Fruit fly (Drosophila melanogaster) whole organism, embryonic: ENCODE measurements around the gene TBC1D16.

Experiments
- ATbp ChIP-seq: fragments of 200-800 bp; sonication (Bioruptor generic); optimal IDR thresholded peaks from 2 replicates; lab custom pipeline; 2017; ENCODE audit warnings: missing biosample characterization, mild to moderate bottlenecking, missing genetic modification characterization, missing genetic modification reagents
- CG10147 ChIP-seq: fragments of 200-800 bp; sonication (Bioruptor generic); optimal IDR thresholded peaks from 2 replicates; lab custom pipeline; 2019; ENCODE audit warnings: missing biosample characterization, mild to moderate bottlenecking, missing genetic modification characterization, moderate library complexity
- CG10366 ChIP-seq: fragments of 200-800 bp; sonication (Bioruptor generic); IDR thresholded peaks from 2 replicates; pipeline ENCODE4 v1.3.6; 2022; ENCODE audit warnings: missing biosample characterization, missing genetic modification characterization
- CG10959 ChIP-seq: fragments of 200-800 bp; sonication (Bioruptor generic); IDR thresholded peaks from 2 replicates; pipeline ENCODE4 v1.3.6; 2022; ENCODE audit warnings: missing biosample characterization, missing genetic modification characterization
- CG11247 ChIP-seq: fragments of 200-800 bp; sonication (Bioruptor generic); IDR thresholded peaks from 2 replicates; pipeline ENCODE4 v1.3.6; 2022; ENCODE audit warnings: missing biosample characterization, missing genetic modification characterization
- CG11504 ChIP-seq: fragments of 200-800 bp; sonication (Bioruptor generic); optimal IDR thresholded peaks from 3 replicates; lab custom pipeline; 2019; ENCODE audit warnings: missing biosample characterization, mild to moderate bottlenecking, missing genetic modification characterization, moderate library complexity
- CG12071 ChIP-seq: fragments of 200-800 bp; sonication (Bioruptor generic); optimal IDR thresholded peaks from 3 replicates; lab custom pipeline; 2018; ENCODE audit warnings: missing biosample characterization, mild to moderate bottlenecking, missing genetic modification characterization
- CG12299 ChIP-seq: fragments of 200-800 bp; sonication (Bioruptor generic); optimal IDR thresholded peaks from 2 replicates; lab custom pipeline; 2018; ENCODE audit warnings: missing biosample characterization, mild to moderate bottlenecking, missing genetic modification characterization
- CG12659 ChIP-seq: fragments of 200-800 bp; sonication (Bioruptor generic); optimal IDR thresholded peaks from 3 replicates; lab custom pipeline; 2017; ENCODE audit warnings: mild to moderate bottlenecking, missing biosample characterization, missing genetic modification reagents, missing genetic modification characterization
- CG13123 ChIP-seq: fragments of 200-800 bp; sonication (Bioruptor generic); optimal IDR thresholded peaks from 2 replicates; lab custom pipeline; 2016; ENCODE audit warnings: missing biosample characterization, missing genetic modification characterization
- CG15696 ChIP-seq: fragments of 200-800 bp; sonication (Bioruptor generic); optimal IDR thresholded peaks from 2 replicates; lab custom pipeline; 2019; ENCODE audit warnings: missing biosample characterization, mild to moderate bottlenecking, missing genetic modification characterization, moderate library complexity
- CG1602 ChIP-seq: fragments of 200-800 bp; sonication (Bioruptor generic); optimal IDR thresholded peaks from 3 replicates; lab custom pipeline; 2016; ENCODE audit warnings: missing biosample characterization, missing genetic modification characterization
- CG1647 ChIP-seq: fragments of 200-800 bp; sonication (Bioruptor generic); optimal IDR thresholded peaks from 3 replicates; lab custom pipeline; 2016; ENCODE audit warnings: missing biosample characterization, missing genetic modification characterization
- CG18599 ChIP-seq: fragments of 200-800 bp; sonication (Bioruptor generic); optimal IDR thresholded peaks from 3 replicates; lab custom pipeline; 2017; ENCODE audit warnings: missing biosample characterization, missing genetic modification characterization, mild to moderate bottlenecking, moderate library complexity, missing genetic modification reagents
- CG2120 ChIP-seq: fragments of 200-800 bp; sonication (Bioruptor generic); optimal IDR thresholded peaks from 3 replicates; lab custom pipeline; 2016; ENCODE audit warnings: missing biosample characterization, missing genetic modification characterization
- CG3407 ChIP-seq: fragments of 200-800 bp; sonication (Bioruptor generic); optimal IDR thresholded peaks from 2 replicates; lab custom pipeline; 2018; ENCODE audit warnings: missing biosample characterization, mild to moderate bottlenecking, missing genetic modification characterization
- CG34224 ChIP-seq: fragments of 200-800 bp; sonication (Bioruptor generic); IDR thresholded peaks from 3 replicates; pipeline ENCODE4 v1.3.6; 2022; ENCODE audit warnings: missing biosample characterization, missing genetic modification characterization; ENCODE audit not compliant: partially characterized antibody
- CG5180 ChIP-seq: fragments of 200-800 bp; sonication (Bioruptor generic); optimal IDR thresholded peaks from 3 replicates; lab custom pipeline; 2017; ENCODE audit warnings: missing biosample characterization, missing genetic modification characterization, mild to moderate bottlenecking, moderate library complexity, missing genetic modification reagents
- CG5953 ChIP-seq: fragments of 200-800 bp; sonication (Bioruptor generic); IDR thresholded peaks from 2 replicates; pipeline ENCODE4 v1.3.6; 2022; ENCODE audit warnings: missing biosample characterization, missing genetic modification characterization
- CG6175 ChIP-seq: fragments of 200-800 bp; sonication (Bioruptor generic); IDR thresholded peaks from 3 replicates; pipeline ENCODE4 v1.3.6; 2022; ENCODE audit warnings: missing biosample characterization, missing genetic modification characterization
- CG7556 ChIP-seq: fragments of 200-800 bp; sonication (Bioruptor generic); optimal IDR thresholded peaks from 2 replicates; lab custom pipeline; 2017; ENCODE audit warnings: missing biosample characterization, mild to moderate bottlenecking, missing genetic modification characterization
- CG8359 ChIP-seq: fragments of 200-800 bp; sonication (Bioruptor generic); optimal IDR thresholded peaks from 2 replicates; lab custom pipeline; 2017; ENCODE audit warnings: missing biosample characterization, mild to moderate bottlenecking, missing genetic modification characterization, borderline replicate concordance
- CG8478 ChIP-seq: fragments of >200 bp; optimal IDR thresholded peaks from 2 replicates; lab custom pipeline; 2018
- CG8924 ChIP-seq: fragments of 200-800 bp; optimal IDR thresholded peaks from 3 replicates; lab custom pipeline; 2019; ENCODE audit warnings: missing biosample characterization, mild to moderate bottlenecking, missing genetic modification characterization, moderate library complexity
- Camta ChIP-seq: fragments of 200-800 bp; sonication (Bioruptor generic); optimal IDR thresholded peaks from 2 replicates; lab custom pipeline; 2016; ENCODE audit warnings: missing biosample characterization, missing genetic modification characterization
- D19B ChIP-seq: fragments of 200-800 bp; sonication (Bioruptor generic); optimal IDR thresholded peaks from 2 replicates; lab custom pipeline; 2017; ENCODE audit warnings: missing biosample characterization, mild to moderate bottlenecking, missing genetic modification characterization
- Ets65A ChIP-seq: fragments of 200-800 bp; sonication (Bioruptor generic); peaks from one replicate; lab custom pipeline; 2016; ENCODE audit warnings: missing biosample characterization, missing genetic modification characterization
- Fer1 ChIP-seq: fragments of 200-800 bp; sonication (Bioruptor generic); optimal IDR thresholded peaks from 2 replicates; lab custom pipeline; 2017; ENCODE audit warnings: missing biosample characterization, mild to moderate bottlenecking, missing genetic modification characterization
- Gsc ChIP-seq: fragments of 200-800 bp; sonication (Bioruptor generic); IDR thresholded peaks from 2 replicates; pipeline ENCODE4 v1.3.6; 2022; ENCODE audit warnings: missing biosample characterization, missing genetic modification characterization
- HLH3B ChIP-seq: fragments of 200-800 bp; sonication (Bioruptor generic); IDR thresholded peaks from 2 replicates; pipeline ENCODE4 v1.3.6; 2022; ENCODE audit warnings: missing biosample characterization, missing genetic modification characterization
- Mad ChIP-seq: fragments of 200-800 bp; sonication (Bioruptor generic); optimal IDR thresholded peaks from 2 replicates; lab custom pipeline; 2016; ENCODE audit warnings: missing biosample characterization, missing genetic modification characterization
- PHDP ChIP-seq: fragments of 200-800 bp; sonication (Bioruptor generic); optimal IDR thresholded peaks from 3 replicates; lab custom pipeline; 2018; ENCODE audit warnings: missing biosample characterization, mild to moderate bottlenecking, missing genetic modification characterization, moderate library complexity
- Xbp1 ChIP-seq: fragments of 200-800 bp; sonication (Bioruptor generic); optimal IDR thresholded peaks from 3 replicates; lab custom pipeline; 2016; ENCODE audit warnings: missing biosample characterization, mild to moderate bottlenecking, missing genetic modification characterization
- bbx ChIP-seq: fragments of 200-800 bp; sonication (Bioruptor generic); IDR thresholded peaks from 2 replicates; pipeline ENCODE4 v1.3.6; 2022; ENCODE audit warnings: missing biosample characterization, missing genetic modification characterization; ENCODE audit not compliant: partially characterized antibody
- chinmo ChIP-seq: fragments of 200-800 bp; sonication (Bioruptor generic); IDR thresholded peaks from 4 replicates; pipeline ENCODE4 v1.3.6; 2022; ENCODE audit warnings: missing biosample characterization, missing genetic modification characterization; ENCODE audit not compliant: partially characterized antibody
- cwo ChIP-seq: fragments of 200-800 bp; sonication (Bioruptor generic); optimal IDR thresholded peaks from 3 replicates; lab custom pipeline; 2017; ENCODE audit warnings: missing biosample characterization, missing genetic modification characterization, mild to moderate bottlenecking, moderate library complexity, missing genetic modification reagents
- eve ChIP-seq, 2 experiments: fragments of >200 bp; optimal IDR thresholded peaks; 2 replicates each; lab custom pipeline; 2017; ENCODE audit warnings: missing biosample characterization in 2 of 2, missing genetic modification characterization in 2 of 2
- fd96Cb ChIP-seq: fragments of 200-800 bp; sonication (Bioruptor generic); optimal IDR thresholded peaks from 2 replicates; lab custom pipeline; 2018; ENCODE audit warnings: missing biosample characterization, mild to moderate bottlenecking, missing genetic modification characterization, moderate library complexity
- gce ChIP-seq: fragments of 200-800 bp; sonication (Bioruptor generic); IDR thresholded peaks from 3 replicates; pipeline ENCODE4 v1.3.6; 2022; ENCODE audit warnings: missing biosample characterization, missing genetic modification characterization
- ind ChIP-seq: fragments of 200-800 bp; sonication (Bioruptor generic); optimal IDR thresholded peaks from 3 replicates; lab custom pipeline; 2016; ENCODE audit warnings: missing biosample characterization, missing genetic modification characterization
- lilli ChIP-seq: fragments of 200-800 bp; sonication (Bioruptor generic); optimal IDR thresholded peaks from 3 replicates; lab custom pipeline; 2016; ENCODE audit warnings: missing biosample characterization, missing genetic modification characterization
- peb ChIP-seq: fragments of 200-800 bp; sonication (Bioruptor generic); IDR thresholded peaks from 2 replicates; pipeline ENCODE4 v1.3.6; 2022; ENCODE audit warnings: missing biosample characterization, missing genetic modification characterization
- sc ChIP-seq, 3 experiments: fragments of >200 bp in 2 of 3; fragments of 200-800 bp in 1 of 3; sonication (Bioruptor generic) in 1 of 3; optimal IDR thresholded peaks; 2 replicates in 2 of 3; 3 replicates in 1 of 3; lab custom pipeline; 2017; ENCODE audit warnings: mild to moderate bottlenecking in 1 of 3, missing biosample characterization in 1 of 3, missing genetic modification characterization in 1 of 3, missing genetic modification reagents in 1 of 3
- sd ChIP-seq: fragments of 200-800 bp; sonication (Bioruptor generic); optimal IDR thresholded peaks from 3 replicates; lab custom pipeline; 2018; ENCODE audit warnings: missing biosample characterization, mild to moderate bottlenecking, missing genetic modification characterization, moderate library complexity
- trh ChIP-seq: fragments of 200-800 bp; sonication (Bioruptor generic); optimal IDR thresholded peaks from 2 replicates; lab custom pipeline; 2016; ENCODE audit warnings: missing biosample characterization, missing genetic modification characterization
- ttk ChIP-seq: fragments of 200-800 bp; sonication (Bioruptor generic); IDR thresholded peaks from 2 replicates; pipeline ENCODE4 v2.1.2; 2022; ENCODE audit warnings: missing biosample characterization, missing genetic modification characterization
- zf30C ChIP-seq: fragments of 200-800 bp; sonication (Bioruptor generic); optimal IDR thresholded peaks from 3 replicates; lab custom pipeline; 2018; ENCODE audit warnings: missing biosample characterization, mild to moderate bottlenecking, missing genetic modification characterization
- zfh2 ChIP-seq: fragments of 200-800 bp; sonication (Bioruptor generic); optimal IDR thresholded peaks from 2 replicates; lab custom pipeline; 2016; ENCODE audit warnings: missing biosample characterization, missing genetic modification characterization

The TBC1D16 gene

dm6 chr2L:10442048-10442790 is 6.8 kb upstream of the TBC1D16 start, which contains the start of gene loh (continued):
- TF ChIP-seq CG7556 (GFP tag; lab: Kevin White, UChicago): peak; percentile 84
- no peak for TF ChIP-seq CG11247 (GFP tag; lab: Robert Waterston, UW)
- no peak for TF ChIP-seq zfh2 (GFP tag; lab: Kevin White, UChicago)
- no peak for TF ChIP-seq cwo
- no peak for TF ChIP-seq CG1647 (GFP tag; lab: Kevin White, UChicago)
- TF ChIP-seq ATbp (GFP tag; lab: Kevin White, UChicago): peak; percentile 42
- TF ChIP-seq Gsc: no peak
- 0 out of 2 replicates have a peak, but pooled peaks have one; percentile 23 for TF ChIP-seq peb (GFP tag; lab: Robert Waterston, UW)
- TF ChIP-seq Mad (GFP tag; lab: Kevin White, UChicago): no peak
- no peak for TF ChIP-seq sd (tag; lab: Kevin White, UChicago)
- TF ChIP-seq CG13123 (GFP tag; lab: Kevin White, UChicago): no peak
- TF ChIP-seq HLH3B (GFP tag; lab: Robert Waterston, UW): 0 out of 2 replicates have a peak, but pooled peaks have one; percentile 45
- peak; percentile 10 for TF ChIP-seq CG15696 (tag; lab: Kevin White, UChicago)
- peak; percentile 49 for TF ChIP-seq CG8359 (GFP tag; lab: Kevin White, UChicago)
- TF ChIP-seq PHDP: peak; percentile 51
- TF ChIP-seq fd96Cb: peak; percentile 71
- peak; percentile 51 for TF ChIP-seq Fer1
- no peak for TF ChIP-seq bbx (GFP tag; lab: Robert Waterston, UW)
- peak; percentile 51 for TF ChIP-seq ind
- TF ChIP-seq D19B (GFP tag; lab: Kevin White, UChicago): peak; percentile 36
- TF ChIP-seq CG10147 (GFP tag; lab: Kevin White, UChicago): peak; percentile 47
- TF ChIP-seq CG18599: no peak
- TF ChIP-seq CG1602: peak; percentile 61
- TF ChIP-seq gce (GFP tag; lab: Robert Waterston, UW): no peak
- TF ChIP-seq Camta (GFP tag; lab: Kevin White, UChicago): no peak
- TF ChIP-seq zf30C (GFP tag; lab: Kevin White, UChicago): no peak
- TF ChIP-seq CG12299 (tag; lab: Kevin White, UChicago): peak; percentile 42
- TF ChIP-seq CG12659 (GFP tag; lab: Kevin White, UChicago): peak; percentile 63
- TF ChIP-seq CG10959 (GFP tag; lab: Robert Waterston, UW): no peak
- TF ChIP-seq CG3407: peak; percentile 40
- TF ChIP-seq CG8924: peak; percentile 77
- TF ChIP-seq Xbp1: peak; percentile 46
- no peak for TF ChIP-seq CG34224 (GFP tag; lab: Robert Waterston, UW)
- TF ChIP-seq eve (GFP tag; optimal IDR thresholded peaks at IDR 0.05; lab: Kevin White, UChicago): peak in 1 of 2 experiments; percentile 84
- no peak for TF ChIP-seq CG11504 (tag; lab: Kevin White, UChicago)
- 0 out of 2 replicates have a peak, but pooled peaks have one; percentile 8 for TF ChIP-seq CG10366
- peak; percentile 22 for TF ChIP-seq lilli (GFP tag; lab: Kevin White, UChicago)
- no peak for TF ChIP-seq sc (optimal IDR thresholded peaks at IDR 0.05; lab: Kevin White, UChicago)
- TF ChIP-seq sc (GFP tag; optimal IDR thresholded peaks at IDR 0.05; lab: Kevin White, UChicago): peak; percentile 44
- peak; percentile 65 for TF ChIP-seq CG5180 (GFP tag; lab: Kevin White, UChicago)
- TF ChIP-seq ttk (GFP tag; lab: Robert Waterston, UW): 0 out of 2 replicates have a peak, but pooled peaks have one; percentile 38
- TF ChIP-seq CG6175 (GFP tag; lab: Robert Waterston, UW): no peak
- TF ChIP-seq CG12071 (GFP tag; lab: Kevin White, UChicago): no peak
- peak; percentile 0 for TF ChIP-seq Ets65A (GFP tag; lab: Kevin White, UChicago)
- no peak for TF ChIP-seq CG5953 (GFP tag; lab: Robert Waterston, UW)
- peak; percentile 7 for TF ChIP-seq trh (GFP tag; lab: Kevin White, UChicago)
- peak; percentile 6 for TF ChIP-seq CG2120 (GFP tag; lab: Kevin White, UChicago)
- TF ChIP-seq chinmo (GFP tag; lab: Robert Waterston, UW): 0 out of 4 replicates have a peak, but pooled peaks have one; percentile 19
- TF ChIP-seq CG8478: no peak
